Worm (Caenorhabditis elegans) whole organism, L4/young adult: ENCODE data around the gene pot-1.

Experiments used
- W03F9.2 ChIP-seq: fragments of 150-350 bp; optimal IDR thresholded peaks from 2 replicates; lab custom pipeline; 2014; ENCODE audit warnings: missing biosample characterization, missing genetic modification characterization
- dao-5 ChIP-seq: sonication (generic microtip); optimal IDR thresholded peaks from 2 replicates; lab custom pipeline; 2016; ENCODE audit warnings: missing genotype, missing genetic modification characterization, moderate library complexity, missing compliant biosample characterization
- him-1 ChIP-seq: sonication (generic microtip); optimal IDR thresholded peaks from 2 replicates; lab custom pipeline; 2016; ENCODE audit warnings: missing genotype, missing genetic modification reagents, missing genetic modification characterization, missing compliant biosample characterization

Gene pot-1

ce11 chrIII:7091042-7091441, 42.4 kb downstream of the pot-1 start, which contains the start of gene ZK418.2:
ZK418.2 (plus strand) TSS chrIII:7091342.
- TF ChIP-seq dao-5 (no peak), him-1 (tag; lab: Kevin White, UChicago) (no peak), W03F9.2 (tag; lab: Kevin White, UChicago) (no peak)

ce11 chrIII:7090545-7090944, 42.9 kb downstream of the pot-1 start, which contains the start of gene ZK418.10:
ZK418.10 (minus strand) TSS chrIII:7090692.
- TF ChIP-seq him-1 (tag; lab: Kevin White, UChicago) (no peak), dao-5 (no peak), W03F9.2 (tag; lab: Kevin White, UChicago) (no peak)

- TF ChIP-seq dao-5 (no peak), W03F9.2 (tag; lab: Kevin White, UChicago) (peak; percentile 81), him-1 (tag; lab: Kevin White, UChicago) (no peak)
Measured at ce11 chrIII:7087691-7088323, 45.7 kb downstream of the pot-1 start, which contains the start of gene fubl-2. fubl-2 (minus strand) TSS chrIII:7087741.

ce11 chrIII:7087180-7087579, 46.3 kb downstream of the pot-1 start:
- TF ChIP-seq dao-5, result no peak
- no peak for TF ChIP-seq W03F9.2 (tag; lab: Kevin White, UChicago)
- TF ChIP-seq him-1 (tag; lab: Kevin White, UChicago), result no peak

ce11 chrIII:7084908-7085307, 48.6 kb downstream of the pot-1 start, which contains the start of gene tofu-7:
tofu-7 (minus strand) TSS chrIII:7085018.
- TF ChIP-seq him-1 (tag; lab: Kevin White, UChicago) (no peak), dao-5 (no peak), W03F9.2 (tag; lab: Kevin White, UChicago) (no peak)

ce11 chrIII:7083106-7083505, 50.4 kb downstream of the pot-1 start:
- no peak for TF ChIP-seq him-1 (tag; lab: Kevin White, UChicago)
- no peak for TF ChIP-seq W03F9.2 (tag; lab: Kevin White, UChicago)
- TF ChIP-seq dao-5, result no peak
